Fruit fly (Drosophila melanogaster): Measurements from ENCODE around the gene cysu.

Gene cysu

DNA sequence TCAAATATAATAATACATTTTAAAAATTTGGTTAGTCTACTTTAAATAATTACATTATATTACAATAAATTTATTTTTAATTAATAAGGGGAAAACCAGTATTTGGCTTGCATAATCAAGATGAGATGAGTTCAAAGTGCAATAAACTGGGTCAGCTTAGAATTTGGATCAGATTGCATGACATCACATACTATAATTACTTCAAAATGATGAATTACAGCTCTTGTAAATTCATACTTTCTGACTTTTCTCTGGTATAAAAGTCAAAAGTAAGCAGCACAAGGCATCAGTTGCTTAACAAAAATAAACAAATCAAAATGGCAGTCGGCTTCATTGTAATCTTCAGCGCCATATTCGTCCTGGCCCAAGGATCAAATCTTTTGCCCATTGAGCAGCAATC lies 8.4 kb upstream of the cysu start, which contains the start of gene CG33333:
CG33333 (plus strand) TSS at position 301 of the 400 bp plus-strand sequence.
- TF ChIP-seq CG10348 (GFP tag; IDR thresholded peaks at IDR 0.05) (no peak), CG15710 (tag; optimal IDR thresholded peaks at IDR 0.05) (no peak), Snoo (tag; optimal IDR thresholded peaks at IDR 0.05) (no peak), D1 (tag; optimal IDR thresholded peaks at IDR 0.05) (no peak), CG13204 (GFP tag; optimal IDR thresholded peaks at IDR 0.05) (no peak), CG8301 (tag; optimal IDR thresholded peaks at IDR 0.05) (no peak), Pif1A (GFP tag; optimal IDR thresholded peaks at IDR 0.05) (no peak), EcR (GFP tag; optimal IDR thresholded peaks at IDR 0.05) (no peak), CG34367 (tag; optimal IDR thresholded peaks at IDR 0.05) (no peak), CG12605 (GFP tag; IDR thresholded peaks at IDR 0.05) (no peak), CG17806 (tag; optimal IDR thresholded peaks at IDR 0.05) (no peak), CG9948 (tag; optimal IDR thresholded peaks at IDR 0.05) (no peak), CG8159 (tag; optimal IDR thresholded peaks at IDR 0.05) (no peak), Pif1B (GFP tag; optimal IDR thresholded peaks at IDR 0.05) (no peak), fd96Ca (GFP tag; IDR thresholded peaks at IDR 0.05) (no peak), CG4496 (GFP tag; IDR thresholded peaks at IDR 0.05) (no peak), rn (GFP tag; IDR thresholded peaks at IDR 0.05) (no peak)

DNA sequence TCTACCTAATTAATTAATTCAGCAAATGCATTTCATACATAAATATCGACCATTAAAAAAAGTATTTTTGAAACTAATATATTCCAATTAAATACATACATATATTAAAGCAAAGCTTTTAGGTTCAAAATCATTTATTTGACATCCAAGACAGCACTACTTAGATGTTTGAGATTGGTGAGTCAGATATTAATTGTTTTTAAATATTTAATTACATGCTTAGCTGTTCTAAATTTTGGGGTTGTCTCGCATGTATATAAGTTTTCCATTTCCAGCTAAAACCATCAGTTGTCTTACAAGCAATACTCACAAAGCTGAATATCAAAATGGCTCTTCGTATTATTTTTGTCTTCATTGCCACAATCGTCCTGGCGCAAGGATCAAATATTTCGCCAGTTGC lies 7.1 kb upstream of the cysu start, which contains the start of gene CG42834:
CG42834 (plus strand) TSS at position 301 of the 400 bp plus-strand sequence.
- TF ChIP-seq gl (tag; optimal IDR thresholded peaks at IDR 0.05), result no peak
- no peak for TF ChIP-seq CG4496 (GFP tag; IDR thresholded peaks at IDR 0.05)
- TF ChIP-seq CG14655 (GFP tag; optimal IDR thresholded peaks at IDR 0.05), result no peak
- no peak for TF ChIP-seq CG34367 (tag; optimal IDR thresholded peaks at IDR 0.05)
- no peak for TF ChIP-seq D1 (tag; optimal IDR thresholded peaks at IDR 0.05)
- TF ChIP-seq CG8301 (tag; optimal IDR thresholded peaks at IDR 0.05), result no peak

DNA sequence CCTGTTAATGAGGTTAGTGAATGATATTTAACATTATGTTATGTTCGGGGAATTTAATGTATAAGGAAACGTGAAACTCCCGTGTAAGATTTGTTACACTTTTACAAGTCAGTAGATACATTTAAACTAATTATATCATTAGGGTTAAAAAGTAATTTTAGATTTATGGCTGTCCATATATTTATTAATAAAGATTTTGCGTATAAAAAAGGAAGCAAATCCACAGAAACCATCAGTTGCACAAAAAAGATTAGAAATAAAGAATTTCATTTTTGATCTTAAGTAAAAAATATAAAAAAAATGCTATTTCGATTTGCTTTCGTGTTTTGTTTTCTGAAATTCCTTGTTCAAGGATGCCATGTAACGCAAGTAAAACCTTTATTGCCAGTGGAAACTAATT lies 5.2 kb upstream of the cysu start, which contains the start of gene CG42835:
CG42835 (plus strand) TSS at position 301 of the 400 bp plus-strand sequence.
- TF ChIP-seq EcR (GFP tag; optimal IDR thresholded peaks at IDR 0.05) (no peak), CG12605 (GFP tag; IDR thresholded peaks at IDR 0.05) (no peak), CG14655 (GFP tag; optimal IDR thresholded peaks at IDR 0.05) (no peak)

DNA sequence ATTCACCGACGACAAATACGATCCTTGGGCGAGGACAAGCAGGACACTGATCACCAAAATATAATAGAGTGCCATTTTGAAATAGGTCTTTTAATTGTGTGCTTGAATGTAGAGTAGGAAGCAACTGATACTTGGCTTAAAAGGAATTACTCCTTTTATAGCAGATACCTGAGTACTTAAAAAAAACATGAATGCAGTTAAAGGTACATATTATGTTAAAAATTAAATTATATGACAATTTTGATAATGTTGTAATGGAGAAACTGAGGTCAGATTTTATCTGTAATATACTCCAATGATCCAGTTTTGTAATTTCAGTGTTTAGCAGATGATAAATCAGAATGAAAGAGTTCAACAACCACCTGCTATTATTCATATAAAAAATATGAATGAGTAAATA lies 3.5 kb upstream of the cysu start, which contains the start of gene CG14332:
CG14332 (minus strand) TSS at position 101 of the 400 bp plus-strand sequence.
- TF ChIP-seq CG14655 (GFP tag; optimal IDR thresholded peaks at IDR 0.05) (no peak), D1 (tag; optimal IDR thresholded peaks at IDR 0.05) (no peak), CG8301 (tag; optimal IDR thresholded peaks at IDR 0.05) (no peak), CG9948 (tag; optimal IDR thresholded peaks at IDR 0.05) (no peak), gl (tag; optimal IDR thresholded peaks at IDR 0.05) (no peak), Ets98B (GFP tag; IDR thresholded peaks at IDR 0.05) (no peak), CG10348 (GFP tag; IDR thresholded peaks at IDR 0.05) (no peak)

DNA sequence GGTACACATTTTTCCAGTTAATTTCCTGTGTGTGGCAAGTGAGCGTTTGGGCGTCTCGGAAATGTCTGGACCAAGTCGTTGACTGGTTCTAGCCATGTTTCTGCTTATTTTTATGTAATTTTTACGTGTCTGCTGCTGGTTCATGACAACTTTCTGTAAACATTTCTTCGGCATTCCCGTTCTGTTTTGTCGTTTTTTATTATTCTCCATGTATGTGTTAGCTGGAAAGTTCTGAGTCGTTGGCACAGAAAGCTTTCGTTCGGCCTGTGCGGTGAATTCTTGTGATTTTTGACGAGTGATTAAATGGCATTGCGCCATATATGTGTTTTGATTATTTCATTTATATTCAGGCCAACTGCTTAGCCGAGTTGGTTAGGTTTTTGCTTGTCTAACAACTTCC lies 697 bp downstream of the cysu start:
- no peak for TF ChIP-seq Pif1A (GFP tag; optimal IDR thresholded peaks at IDR 0.05)
- TF ChIP-seq gl (tag; optimal IDR thresholded peaks at IDR 0.05), result no peak
- TF ChIP-seq CG8159 (tag; optimal IDR thresholded peaks at IDR 0.05), result no peak
- no peak for TF ChIP-seq rn (GFP tag; IDR thresholded peaks at IDR 0.05)
- no peak for TF ChIP-seq CG9948 (tag; optimal IDR thresholded peaks at IDR 0.05)
- no peak for TF ChIP-seq Pif1B (GFP tag; optimal IDR thresholded peaks at IDR 0.05)
- TF ChIP-seq CG10348 (GFP tag; IDR thresholded peaks at IDR 0.05), result no peak
- no peak for TF ChIP-seq CG34367 (tag; optimal IDR thresholded peaks at IDR 0.05)
- TF ChIP-seq CG15710 (tag; optimal IDR thresholded peaks at IDR 0.05), result no peak
- TF ChIP-seq CG4496 (GFP tag; IDR thresholded peaks at IDR 0.05), result no peak
- no peak for TF ChIP-seq CG8301 (tag; optimal IDR thresholded peaks at IDR 0.05)
- no peak for TF ChIP-seq CG32121 (GFP tag; IDR thresholded peaks at IDR 0.05)
- no peak for TF ChIP-seq CG13204 (GFP tag; optimal IDR thresholded peaks at IDR 0.05)
- TF ChIP-seq Ets98B (GFP tag; IDR thresholded peaks at IDR 0.05), result no peak
- TF ChIP-seq Snoo (tag; optimal IDR thresholded peaks at IDR 0.05), result no peak

DNA sequence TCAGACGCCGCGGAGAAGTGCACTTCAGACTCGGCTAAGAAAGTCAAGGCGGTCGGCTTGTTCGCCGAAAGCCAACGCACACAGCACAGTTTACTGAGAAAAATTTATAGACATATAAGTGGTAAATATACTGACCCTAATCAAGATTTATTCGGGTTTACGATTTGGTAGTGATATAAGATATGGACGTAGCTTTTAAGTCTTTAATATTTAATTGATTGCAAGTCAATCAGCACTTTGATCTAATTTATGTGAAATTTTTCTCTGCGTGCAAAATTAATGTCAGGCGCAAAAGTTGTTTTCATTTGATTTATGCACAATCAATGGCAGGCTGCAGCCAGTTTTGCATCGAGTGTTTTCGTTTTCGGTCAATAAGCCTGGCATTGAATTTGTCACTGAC lies 4.9 kb downstream of the cysu start:
- TF ChIP-seq CG13204 (GFP tag; optimal IDR thresholded peaks at IDR 0.05) (no peak), CG32121 (GFP tag; IDR thresholded peaks at IDR 0.05) (peak; percentile 60), CG12605 (GFP tag; IDR thresholded peaks at IDR 0.05) (no peak), CG15710 (tag; optimal IDR thresholded peaks at IDR 0.05) (no peak), gl (tag; optimal IDR thresholded peaks at IDR 0.05) (no peak), CG14655 (GFP tag; optimal IDR thresholded peaks at IDR 0.05) (peak; percentile 41), D1 (tag; optimal IDR thresholded peaks at IDR 0.05) (no peak), CG34367 (tag; optimal IDR thresholded peaks at IDR 0.05) (no peak), Pif1B (GFP tag; optimal IDR thresholded peaks at IDR 0.05) (no peak), Snoo (tag; optimal IDR thresholded peaks at IDR 0.05) (no peak), CG9948 (tag; optimal IDR thresholded peaks at IDR 0.05) (no peak), rn (GFP tag; IDR thresholded peaks at IDR 0.05) (no peak), CG4496 (GFP tag; IDR thresholded peaks at IDR 0.05) (peak; percentile 74; the same call in 2 of the 3 replicates), Pif1A (GFP tag; optimal IDR thresholded peaks at IDR 0.05) (no peak), Ets98B (GFP tag; IDR thresholded peaks at IDR 0.05) (peak; percentile 64), CG8301 (tag; optimal IDR thresholded peaks at IDR 0.05) (peak; percentile 58), EcR (GFP tag; optimal IDR thresholded peaks at IDR 0.05) (no peak), CG10348 (GFP tag; IDR thresholded peaks at IDR 0.05) (no peak), CG8159 (tag; optimal IDR thresholded peaks at IDR 0.05) (no peak), fd96Ca (GFP tag; IDR thresholded peaks at IDR 0.05) (no peak; the same call in 2 of the 3 replicates), CG17806 (tag; optimal IDR thresholded peaks at IDR 0.05) (no peak)

All from whole organism, pupa.